Fruit fly (Drosophila melanogaster) whole organism, pupa: ENCODE data around the gene ago.

Experiments used
- CG14655 ChIP-seq: fragments of 200-800 bp; sonication (Bioruptor generic); optimal IDR thresholded peaks from 3 replicates; lab custom pipeline; 2017; ENCODE audit warnings: mild to moderate bottlenecking, missing biosample characterization, missing genetic modification reagents, missing genetic modification characterization
- CG34367 ChIP-seq: fragments of 200-800 bp; sonication (Bioruptor generic); optimal IDR thresholded peaks from 2 replicates; lab custom pipeline; 2018; ENCODE audit warnings: missing biosample characterization, mild to moderate bottlenecking, missing genetic modification characterization

DNA sequence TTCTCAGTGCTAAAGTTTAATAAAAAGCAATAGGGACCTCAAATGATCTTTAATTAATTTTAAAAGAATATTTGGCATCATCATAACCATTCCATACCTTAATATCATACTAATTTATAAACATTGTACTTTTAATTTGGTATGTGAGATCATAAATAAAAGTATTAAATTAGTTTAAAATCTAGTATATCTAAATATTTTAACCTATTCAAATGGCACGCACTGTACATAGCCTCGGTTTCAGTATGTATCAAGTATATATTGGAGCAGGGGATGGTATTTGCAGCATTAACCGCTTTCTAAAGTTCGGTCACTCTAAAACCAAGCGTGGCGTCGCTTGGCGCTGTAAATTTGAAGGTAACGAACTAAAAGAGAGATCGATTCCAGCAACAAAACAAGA is 11.7 kb downstream of the ago start, which contains the start of gene pav:
- no peak for TF ChIP-seq CG14655
- no peak for TF ChIP-seq CG34367 (tag; lab: Kevin White, UChicago)
